Fruit fly (Drosophila melanogaster) whole organism, wandering third instar larva: ENCODE data around the gene CG17272.

ENCODE experiments used
- dmrt93B ChIP-seq: fragments of 200-800 bp; sonication (Bioruptor generic); optimal IDR thresholded peaks from 2 replicates; lab custom pipeline; 2018; ENCODE audit warnings: missing biosample characterization, mild to moderate bottlenecking, missing genetic modification characterization
- ey ChIP-seq: fragments of 200-800 bp; sonication (Bioruptor generic); optimal IDR thresholded peaks from 2 replicates; lab custom pipeline; 2016; ENCODE audit warnings: missing biosample characterization, missing genetic modification characterization
- jim ChIP-seq: fragments of 175-275, 200-325 bp; sonication (Bioruptor generic); optimal IDR thresholded peaks from 2 replicates; lab custom pipeline; 2016; ENCODE audit warnings: missing biosample characterization, mild to moderate bottlenecking, missing genetic modification characterization
- sage ChIP-seq: fragments of 200-800 bp; sonication (Bioruptor generic); optimal IDR thresholded peaks from 2 replicates; lab custom pipeline; 2016; ENCODE audit warnings: missing biosample characterization, mild to moderate bottlenecking, missing genetic modification characterization
- sv ChIP-seq: fragments of 200-800 bp; sonication (Bioruptor generic); optimal IDR thresholded peaks from 3 replicates; lab custom pipeline; 2016; ENCODE audit warnings: missing biosample characterization, missing genetic modification characterization

- TF ChIP-seq sage (GFP tag; lab: Kevin White, UChicago) (no peak), ey (GFP tag; lab: Kevin White, UChicago) (no peak), dmrt93B (no peak), jim (GFP tag; lab: Kevin White, UChicago) (no peak), sv (GFP tag; lab: Kevin White, UChicago) (no peak)
Measured at dm6 chr3R:20859845-20860244, 35.8 kb upstream of the CG17272 start, which contains the start of gene Ir93a.
